Fruit fly (Drosophila melanogaster) whole organism: ENCODE measurements around the gene CG43057.
A peak's percentile ranks its signal among the peaks of the same experiment; 100 is the strongest.

ENCODE experiments used
- CG8478 ChIP-seq: fragments of >200 bp; optimal IDR thresholded peaks from 2 replicates; lab custom pipeline; 2018; ENCODE audit warnings: inconsistent platforms
- Dll ChIP-seq: fragments of >200 bp; optimal IDR thresholded peaks from 2 replicates; lab custom pipeline; 2017
- EcR ChIP-seq, 2 experiments: fragments of >200 bp; optimal IDR thresholded peaks; 2 replicates each; lab custom pipeline; 2017; ENCODE audit warnings: missing biosample characterization in 2 of 2, missing genetic modification characterization in 2 of 2, missing genetic modification reagents in 2 of 2
- pan ChIP-seq: fragments of >200 bp; optimal IDR thresholded peaks from 2 replicates; lab custom pipeline; 2017
- psq ChIP-seq: fragments of >200 bp; optimal IDR thresholded peaks from 2 replicates; lab custom pipeline; 2017
- usp ChIP-seq: fragments of >200 bp; optimal IDR thresholded peaks from 2 replicates; lab custom pipeline; 2017; ENCODE audit warnings: missing biosample characterization, missing genetic modification characterization, mixed read lengths

CG43057 gene

DNA sequence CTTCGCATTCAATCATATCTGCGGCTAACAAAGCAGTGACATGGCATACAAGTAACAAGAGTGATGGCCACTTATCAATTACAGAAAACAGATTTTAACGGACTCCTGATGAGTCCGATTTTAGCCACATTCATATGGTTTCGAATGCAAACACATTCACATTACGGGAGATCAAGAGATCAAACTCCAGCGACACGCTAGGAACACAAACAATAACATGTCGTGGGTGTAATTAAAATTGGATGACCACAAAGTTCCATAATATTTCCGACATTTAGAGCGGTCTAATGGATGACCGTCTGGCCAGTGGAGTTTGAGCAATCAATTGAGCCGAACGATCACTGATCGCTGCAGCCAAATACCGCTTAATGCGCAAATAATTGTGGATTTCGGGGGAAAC is 1.6 kb downstream of the CG43057 start, which contains the start of gene CG14277:
Gene CG14277, plus strand, starts transcription at position 301 of the 400 bp plus-strand sequence.
- no peak for TF ChIP-seq psq (lab: Kevin White, UChicago)

DNA sequence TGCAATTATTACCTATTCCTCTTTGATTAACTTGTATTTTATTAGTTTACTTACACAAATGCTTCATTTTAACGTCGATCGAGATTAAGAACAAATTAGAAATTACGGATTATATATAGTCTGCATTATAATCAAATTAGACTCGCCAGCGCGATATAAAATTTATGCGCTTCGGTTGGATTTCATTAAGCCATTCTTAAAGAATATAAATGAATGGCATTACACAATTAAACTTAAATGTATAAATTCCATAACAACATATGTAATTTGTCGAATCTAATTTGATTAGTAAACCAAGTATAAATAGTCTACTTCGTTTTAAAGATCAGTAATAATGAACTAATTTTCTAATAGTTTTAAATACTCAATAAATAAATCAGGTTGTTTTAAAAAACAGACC is 2.1 kb downstream of the CG43057 start, which contains the start of gene Spn28F:
Gene Spn28F, minus strand, starts transcription at position 101 of the 400 bp plus-strand sequence.
- TF ChIP-seq CG8478 (lab: Kevin White, UChicago) (no peak), EcR (GFP tag; optimal IDR thresholded peaks at IDR 0.05; lab: Kevin White, UChicago) (no peak), Dll (lab: Kevin White, UChicago) (no peak), usp (no peak), psq (lab: Kevin White, UChicago) (no peak), pan (lab: Kevin White, UChicago) (no peak)

DNA sequence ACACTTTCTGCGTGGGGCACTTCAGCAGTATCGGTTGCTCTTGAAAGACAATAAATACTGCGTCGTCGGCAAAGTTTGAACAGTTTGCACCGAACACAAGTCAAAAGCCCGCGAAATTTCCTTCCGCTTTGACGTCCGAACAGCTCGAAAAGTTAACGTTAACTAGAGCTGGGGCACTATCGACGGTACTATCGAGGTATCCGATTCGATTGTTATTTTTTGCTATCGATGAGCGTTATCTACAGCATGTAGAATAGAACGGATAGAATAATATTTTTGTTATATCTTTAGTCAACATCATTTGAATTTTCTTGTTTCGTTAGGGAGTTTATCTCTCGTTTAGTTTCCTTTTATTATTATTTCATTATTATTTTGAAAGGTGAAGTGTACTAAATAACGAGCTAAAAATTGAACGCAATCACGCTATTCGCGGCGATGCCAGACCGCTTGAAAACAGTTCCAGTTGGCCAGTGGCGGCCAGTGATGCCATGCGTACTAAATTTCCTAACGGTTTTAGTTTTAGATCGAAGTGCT is 4.0 kb downstream of the CG43057 start, which contains the start of gene Pvr:
Gene Pvr, minus strand, starts transcription at position 167 of the 534 bp plus-strand sequence.
- TF ChIP-seq EcR (GFP tag; optimal IDR thresholded peaks at IDR 0.05; lab: Kevin White, UChicago) (no peak), CG8478 (lab: Kevin White, UChicago) (no peak), Dll (lab: Kevin White, UChicago) (no peak), psq (lab: Kevin White, UChicago) (no peak), usp (no peak), pan (lab: Kevin White, UChicago) (no peak)

DNA sequence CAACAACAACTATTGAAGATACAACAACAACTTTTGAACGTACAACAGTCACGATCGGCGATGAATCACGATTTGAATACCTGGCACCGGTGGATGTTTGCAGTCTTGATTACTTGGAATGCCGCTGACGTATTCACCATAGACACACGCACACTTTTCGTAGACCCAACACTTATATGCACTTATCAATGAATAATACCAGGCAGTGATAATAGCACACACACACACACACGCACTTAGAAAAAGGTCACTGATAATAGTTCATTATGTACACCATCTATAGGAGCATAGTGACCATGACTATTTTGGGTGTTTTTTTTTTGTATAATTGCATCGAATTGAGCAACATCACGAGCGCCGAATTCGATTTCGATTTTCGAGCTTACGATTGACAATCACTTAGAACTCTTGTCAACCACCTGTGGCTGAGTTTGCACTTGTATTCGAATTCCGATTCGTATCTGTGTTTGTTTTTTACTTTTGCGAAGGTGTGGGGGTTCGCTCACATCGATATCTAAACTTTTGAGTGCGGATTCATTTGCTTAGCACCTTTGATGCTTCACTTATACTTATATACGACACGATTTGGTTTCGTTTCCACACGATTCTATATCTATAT is 4.7 kb downstream of the CG43057 start:
- TF ChIP-seq CG8478 (lab: Kevin White, UChicago), result no peak
- no peak for TF ChIP-seq usp
- TF ChIP-seq EcR (GFP tag; optimal IDR thresholded peaks at IDR 0.05; lab: Kevin White, UChicago), result no peak
- no peak for TF ChIP-seq Dll (lab: Kevin White, UChicago)
- no peak for TF ChIP-seq psq (lab: Kevin White, UChicago)
- no peak for TF ChIP-seq pan (lab: Kevin White, UChicago)

DNA sequence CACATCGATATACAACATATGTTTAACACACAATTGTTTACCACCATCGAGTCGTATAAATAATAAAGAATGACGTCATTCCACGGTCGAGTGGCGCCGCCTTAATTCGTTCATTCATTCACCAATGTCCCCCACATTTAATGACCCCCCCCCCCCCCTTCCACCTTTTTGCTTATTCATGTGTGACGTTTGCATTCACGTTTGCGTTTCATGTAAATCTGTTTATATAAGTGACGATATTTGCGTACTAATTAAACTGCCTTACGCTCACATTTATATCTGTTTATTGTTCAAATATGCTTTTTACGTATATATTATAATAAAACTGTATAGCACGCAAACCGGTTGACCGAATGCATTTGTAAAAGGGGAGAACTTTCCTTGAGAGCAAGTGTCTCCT is 10.2 kb downstream of the CG43057 start:
- no peak for TF ChIP-seq psq (lab: Kevin White, UChicago)
- no peak for TF ChIP-seq EcR (GFP tag; optimal IDR thresholded peaks at IDR 0.05; lab: Kevin White, UChicago)
- TF ChIP-seq usp, result no peak
- TF ChIP-seq CG8478 (lab: Kevin White, UChicago), result no peak
- TF ChIP-seq pan (lab: Kevin White, UChicago), result no peak
- TF ChIP-seq Dll (lab: Kevin White, UChicago), result no peak

DNA sequence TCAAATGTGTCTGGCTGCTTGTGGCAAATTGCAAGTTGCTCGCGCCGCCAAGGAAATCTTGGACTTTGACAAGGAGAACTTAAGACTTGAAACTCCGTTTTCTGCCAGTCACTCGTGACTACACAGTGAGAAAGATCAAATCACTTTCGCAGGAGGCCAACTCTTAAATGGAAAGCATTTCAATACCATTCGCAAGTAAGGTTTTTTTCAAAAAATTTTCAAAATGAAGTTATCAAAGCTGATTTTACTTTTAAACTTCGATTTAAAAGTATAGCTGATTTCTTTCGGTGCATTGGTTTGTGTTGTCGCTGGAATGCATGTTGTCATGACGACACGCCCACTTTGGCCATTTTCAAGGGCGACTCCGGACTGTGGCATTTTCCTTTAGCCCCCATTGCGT is 11.4 kb downstream of the CG43057 start:
- no peak for TF ChIP-seq pan (lab: Kevin White, UChicago)
- no peak for TF ChIP-seq psq (lab: Kevin White, UChicago)
- TF ChIP-seq CG8478 (lab: Kevin White, UChicago), result no peak
- TF ChIP-seq EcR (GFP tag; optimal IDR thresholded peaks at IDR 0.05; lab: Kevin White, UChicago), result no peak
- no peak for TF ChIP-seq Dll (lab: Kevin White, UChicago)
- TF ChIP-seq usp, result no peak

DNA sequence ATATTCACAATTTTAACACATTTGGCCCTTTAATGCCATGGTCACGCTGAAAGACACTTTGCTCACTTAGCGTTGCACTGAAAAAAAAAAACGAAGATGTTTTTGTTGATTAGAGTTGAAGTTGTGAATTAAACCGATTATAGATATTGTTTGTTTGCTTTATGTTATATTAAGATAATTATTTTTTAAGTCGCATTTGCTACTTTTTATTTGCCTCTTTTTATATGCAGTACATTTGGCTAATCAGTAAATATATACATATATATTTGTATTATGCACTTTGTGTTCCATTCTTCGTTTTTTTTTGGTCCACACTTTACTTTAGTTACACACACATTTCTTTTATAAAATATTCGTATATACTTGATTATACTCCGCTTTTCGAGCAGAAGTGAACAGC is 13.5 kb downstream of the CG43057 start:
- TF ChIP-seq Dll (lab: Kevin White, UChicago) (no peak), CG8478 (lab: Kevin White, UChicago) (no peak), EcR (GFP tag; optimal IDR thresholded peaks at IDR 0.05; lab: Kevin White, UChicago) (no peak), pan (lab: Kevin White, UChicago) (no peak)

DNA sequence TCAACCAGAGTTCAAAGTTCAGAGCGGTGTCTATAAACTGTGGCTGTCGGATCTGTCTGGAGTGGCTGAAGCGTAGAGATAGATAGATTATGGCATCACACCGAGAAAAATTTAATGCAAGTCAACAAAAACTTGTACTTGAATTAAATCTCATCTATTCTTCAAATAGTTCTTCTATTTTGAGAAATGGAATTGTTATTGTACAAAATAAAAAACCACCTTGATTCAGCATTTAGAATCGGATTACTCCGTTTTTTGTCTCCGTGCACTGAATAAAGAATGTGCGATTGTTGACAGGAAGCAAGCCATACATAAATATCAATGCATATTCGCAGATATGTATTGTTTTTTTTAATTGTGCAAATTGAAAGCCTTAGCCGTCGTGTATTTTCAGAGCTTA is 14.2 kb downstream of the CG43057 start:
- TF ChIP-seq pan (lab: Kevin White, UChicago), result peak; percentile 10
- TF ChIP-seq EcR (GFP tag; optimal IDR thresholded peaks at IDR 0.05; lab: Kevin White, UChicago), result no peak

DNA sequence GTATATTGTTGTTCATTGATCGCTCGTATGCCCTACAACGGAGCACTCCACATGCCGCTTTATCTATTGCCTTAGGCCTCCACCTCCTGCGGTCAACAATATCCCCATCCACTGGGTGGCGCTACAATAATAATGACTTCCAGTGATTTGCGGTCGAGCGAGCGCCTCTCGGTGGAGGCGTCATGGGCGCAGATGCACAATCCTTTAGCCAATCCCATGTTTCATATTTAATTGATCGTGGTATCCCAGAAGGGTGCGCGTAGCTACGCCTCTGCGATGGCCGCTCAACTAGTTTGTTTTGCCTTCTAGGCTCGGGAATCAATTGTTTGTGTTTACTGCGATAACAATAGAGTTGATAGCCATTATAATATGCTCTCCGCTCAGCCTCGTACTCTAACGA is 14.7 kb downstream of the CG43057 start:
- TF ChIP-seq CG8478 (lab: Kevin White, UChicago) (no peak), psq (lab: Kevin White, UChicago) (no peak), usp (no peak), Dll (lab: Kevin White, UChicago) (no peak), pan (lab: Kevin White, UChicago) (no peak), EcR (GFP tag; optimal IDR thresholded peaks at IDR 0.05; lab: Kevin White, UChicago) (no peak)

DNA sequence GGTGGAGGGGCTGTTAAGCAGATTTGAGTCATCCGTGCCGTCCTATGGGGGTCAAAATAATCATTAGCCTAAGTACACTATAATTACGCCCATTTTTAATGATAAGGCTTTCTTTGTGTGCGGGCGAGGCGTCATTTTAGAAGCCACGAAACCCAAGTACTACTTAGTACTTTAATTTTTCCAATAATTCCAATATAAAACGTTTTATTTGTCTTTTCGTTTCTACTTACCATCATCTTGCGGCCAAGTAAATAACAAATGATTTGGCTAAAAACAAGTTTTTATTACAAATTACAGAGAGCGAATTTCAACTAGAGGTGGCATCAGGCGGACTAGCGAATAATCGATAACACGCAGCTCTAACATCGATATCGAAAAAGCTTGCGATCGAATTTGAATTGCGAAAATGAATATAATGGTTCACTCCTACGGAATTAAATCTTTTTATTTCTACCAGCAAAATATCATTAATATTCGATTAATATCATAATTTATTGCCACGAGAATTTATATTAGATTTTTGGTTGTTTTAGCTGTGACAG is 23.3 kb downstream of the CG43057 start, which contains the start of gene Snx6:
Gene Snx6, minus strand, starts transcription at position 349 of the 542 bp plus-strand sequence.
- TF ChIP-seq pan (lab: Kevin White, UChicago) (no peak), Dll (lab: Kevin White, UChicago) (no peak), CG8478 (lab: Kevin White, UChicago) (no peak), psq (lab: Kevin White, UChicago) (no peak), usp (no peak), EcR (GFP tag; optimal IDR thresholded peaks at IDR 0.05; lab: Kevin White, UChicago) (no peak)

DNA sequence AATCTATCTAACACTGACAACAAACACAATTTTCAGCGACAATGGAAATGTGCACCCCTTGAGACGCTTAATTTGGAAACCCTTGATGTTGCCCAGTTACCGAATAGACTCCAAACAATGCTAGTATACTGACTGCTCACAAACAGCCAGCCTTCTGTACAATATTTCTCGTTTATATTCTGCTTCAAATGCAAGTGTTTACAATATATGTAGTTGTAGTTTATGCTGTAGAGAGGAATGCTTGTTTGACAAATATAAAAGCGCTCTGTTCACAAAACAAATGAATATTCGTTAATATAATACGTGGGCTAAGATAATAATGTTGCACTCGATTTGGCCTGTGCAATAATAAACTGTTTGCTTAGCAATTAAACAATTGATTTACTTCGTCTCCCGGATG is 25.9 kb downstream of the CG43057 start, which contains the start of gene CG8292:
Gene CG8292, minus strand, starts transcription at position 101 of the 400 bp plus-strand sequence.
- TF ChIP-seq EcR (GFP tag; optimal IDR thresholded peaks at IDR 0.05; lab: Kevin White, UChicago) (no peak), usp (no peak), Dll (lab: Kevin White, UChicago) (no peak)

DNA sequence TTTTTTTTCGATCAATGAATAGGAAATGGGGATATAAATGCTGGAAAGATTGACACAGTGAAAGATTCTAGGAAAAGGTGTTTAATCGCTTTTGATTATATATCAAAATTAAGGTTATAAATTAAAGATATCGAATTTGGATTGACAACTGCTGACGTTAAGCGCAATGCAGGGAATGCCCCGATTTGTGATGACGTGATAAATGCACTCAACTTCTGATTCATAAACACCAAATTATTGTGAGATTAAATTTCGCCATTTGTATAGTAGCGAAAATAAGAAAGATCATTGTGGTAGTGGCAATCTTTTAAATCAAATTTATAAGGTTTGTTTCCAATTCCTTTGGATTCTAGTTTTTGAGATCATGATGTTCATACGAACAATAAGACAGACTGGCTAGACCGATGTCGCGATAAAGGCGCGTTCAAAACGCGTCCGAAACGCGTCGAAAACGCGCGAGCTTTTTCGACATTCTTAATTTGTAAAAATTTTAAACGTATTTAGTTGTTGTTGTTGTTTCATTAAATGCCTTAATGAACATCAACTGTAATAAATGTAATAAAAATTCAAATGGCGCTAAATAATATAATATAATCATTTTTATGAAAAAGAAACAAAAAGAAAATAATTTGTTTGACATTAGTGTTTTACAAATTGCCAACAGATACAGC is 28.4 kb downstream of the CG43057 start, which contains the start of gene CG8349:
Gene CG8349, plus strand, starts transcription at position 657 of the 671 bp plus-strand sequence.
- TF ChIP-seq CG8478 (lab: Kevin White, UChicago) (no peak), Dll (lab: Kevin White, UChicago) (no peak), EcR (GFP tag; optimal IDR thresholded peaks at IDR 0.05; lab: Kevin White, UChicago) (no peak), psq (lab: Kevin White, UChicago) (no peak), usp (no peak), pan (lab: Kevin White, UChicago) (no peak)
